Fruit fly (Drosophila melanogaster) whole organism, embryonic: ENCODE measurements around the gene Myo28B1.

Experiments
- Atf6 ChIP-seq: fragments of 200-800 bp; sonication (Bioruptor generic); IDR thresholded peaks from 2 replicates; pipeline ENCODE4 v1.3.6; 2022; ENCODE audit warnings: missing biosample characterization, missing genetic modification characterization
- B-H2 ChIP-seq: fragments of 200-800 bp; sonication (Bioruptor generic); optimal IDR thresholded peaks from 2 replicates; lab custom pipeline; 2018; ENCODE audit warnings: missing biosample characterization, mild to moderate bottlenecking, missing genetic modification characterization
- CG1233 ChIP-seq: fragments of 200-800 bp; sonication (Bioruptor generic); optimal IDR thresholded peaks from 4 replicates; lab custom pipeline; 2018; ENCODE audit warnings: missing biosample characterization, mild to moderate bottlenecking, missing genetic modification characterization
- CG12942 ChIP-seq: fragments of 200-800 bp; sonication (Bioruptor generic); optimal IDR thresholded peaks from 3 replicates; lab custom pipeline; 2016; ENCODE audit warnings: missing biosample characterization, missing genetic modification characterization
- CG17359 ChIP-seq: fragments of 200-800 bp; sonication (Bioruptor generic); optimal IDR thresholded peaks from 3 replicates; lab custom pipeline; 2018; ENCODE audit warnings: missing biosample characterization, mild to moderate bottlenecking, missing genetic modification characterization, moderate library complexity
- CG17912 ChIP-seq: fragments of 200-800 bp; sonication (Bioruptor generic); optimal IDR thresholded peaks from 2 replicates; lab custom pipeline; 2018; ENCODE audit warnings: missing biosample characterization, mild to moderate bottlenecking, missing genetic modification characterization
- CG18011 ChIP-seq: fragments of 200-800 bp; sonication (Bioruptor generic); optimal IDR thresholded peaks from 2 replicates; lab custom pipeline; 2017; ENCODE audit warnings: missing biosample characterization, missing genetic modification characterization, mild to moderate bottlenecking, moderate library complexity, missing genotype
- CG1832 ChIP-seq: fragments of 200-800 bp; sonication (Bioruptor generic); optimal IDR thresholded peaks from 2 replicates; lab custom pipeline; 2017; ENCODE audit warnings: missing biosample characterization, mild to moderate bottlenecking, missing genetic modification characterization, inconsistent platforms
- CG18619 ChIP-seq: fragments of 200-800 bp; sonication (Bioruptor generic); optimal IDR thresholded peaks from 3 replicates; lab custom pipeline; 2017; ENCODE audit warnings: missing biosample characterization, mild to moderate bottlenecking, missing genetic modification characterization
- CG2120 ChIP-seq: fragments of 200-800 bp; sonication (Bioruptor generic); optimal IDR thresholded peaks from 3 replicates; lab custom pipeline; 2016; ENCODE audit warnings: missing biosample characterization, missing genetic modification characterization
- CG2712 ChIP-seq: fragments of 200-800 bp; optimal IDR thresholded peaks from 3 replicates; lab custom pipeline; 2019; ENCODE audit warnings: missing biosample characterization, mild to moderate bottlenecking, missing genetic modification characterization, moderate library complexity
- CG30020 ChIP-seq: fragments of 200-800 bp; optimal IDR thresholded peaks from 2 replicates; lab custom pipeline; 2019; ENCODE audit warnings: missing biosample characterization, mild to moderate bottlenecking, missing genetic modification characterization, moderate library complexity
- CG31441 ChIP-seq: fragments of 200-800 bp; sonication (Bioruptor generic); IDR thresholded peaks from 2 replicates; pipeline ENCODE4 v1.3.6; 2022; ENCODE audit warnings: missing biosample characterization, missing genetic modification characterization
- CG5180 ChIP-seq: fragments of 200-800 bp; sonication (Bioruptor generic); optimal IDR thresholded peaks from 3 replicates; lab custom pipeline; 2017; ENCODE audit warnings: missing biosample characterization, missing genetic modification characterization, mild to moderate bottlenecking, moderate library complexity, missing genetic modification reagents
- CG5953 ChIP-seq: fragments of 200-800 bp; sonication (Bioruptor generic); IDR thresholded peaks from 2 replicates; pipeline ENCODE4 v1.3.6; 2022; ENCODE audit warnings: missing biosample characterization, missing genetic modification characterization
- CG6689 ChIP-seq: fragments of 200-800 bp; sonication (Bioruptor generic); IDR thresholded peaks from 2 replicates; pipeline ENCODE4 v1.3.6; 2022; ENCODE audit warnings: missing biosample characterization, missing genetic modification characterization
- CG7987 ChIP-seq: fragments of 200-800 bp; sonication (Bioruptor generic); optimal IDR thresholded peaks from 2 replicates; lab custom pipeline; 2018; ENCODE audit warnings: missing biosample characterization, mild to moderate bottlenecking, missing genetic modification characterization, moderate library complexity
- CG9609 ChIP-seq: fragments of 200-800 bp; sonication (Bioruptor generic); optimal IDR thresholded peaks from 3 replicates; lab custom pipeline; 2016; ENCODE audit warnings: missing biosample characterization, missing genetic modification characterization
- CG9876 ChIP-seq: fragments of 200-800 bp; sonication (Bioruptor generic); optimal IDR thresholded peaks from 2 replicates; lab custom pipeline; 2016; ENCODE audit warnings: missing biosample characterization, missing genetic modification characterization
- CHES-1-like ChIP-seq: fragments of 200-800 bp; sonication (Bioruptor generic); optimal IDR thresholded peaks from 2 replicates; lab custom pipeline; 2016; ENCODE audit warnings: missing biosample characterization, missing genetic modification characterization
- Deaf1 ChIP-seq: fragments of 200-800 bp; optimal IDR thresholded peaks from 3 replicates; lab custom pipeline; 2019; ENCODE audit warnings: missing biosample characterization, mild to moderate bottlenecking, missing genetic modification characterization, moderate library complexity
- H2.0 ChIP-seq: fragments of 200-800 bp; sonication (Bioruptor generic); IDR thresholded peaks from 2 replicates; pipeline ENCODE4 v1.3.6; 2022; ENCODE audit warnings: missing biosample characterization, missing genetic modification characterization
- Hr3 ChIP-seq: fragments of 200-800 bp; sonication (Bioruptor generic); optimal IDR thresholded peaks from 3 replicates; lab custom pipeline; 2016; ENCODE audit warnings: missing biosample characterization, missing genetic modification characterization
- Hr51 ChIP-seq, 2 experiments: fragments of 200-800 bp; sonication (Bioruptor generic); optimal IDR thresholded peaks; 2 replicates in 1 of 2; 3 replicates in 1 of 2; lab custom pipeline; 2016 to 2018; ENCODE audit warnings: missing biosample characterization in 2 of 2, missing genetic modification characterization in 2 of 2, mild to moderate bottlenecking in 1 of 2, moderate library complexity in 1 of 2
- Stat92E ChIP-seq, 3 experiments: fragments of >200 bp in 2 of 3; fragments of 200-800 bp in 1 of 3; sonication (Bioruptor generic) in 1 of 3; optimal IDR thresholded peaks; 2 replicates each; lab custom pipeline; 2017 to 2019; ENCODE audit warnings: missing biosample characterization in 3 of 3, missing genetic modification characterization in 3 of 3, mild to moderate bottlenecking in 1 of 3, moderate library complexity in 1 of 3
- az2 ChIP-seq: fragments of 200-800 bp; sonication (Bioruptor generic); optimal IDR thresholded peaks from 3 replicates; lab custom pipeline; 2016; ENCODE audit warnings: missing biosample characterization, missing genetic modification characterization
- bcd ChIP-seq: fragments of 200-800 bp; sonication (Bioruptor generic); optimal IDR thresholded peaks from 2 replicates; lab custom pipeline; 2017; ENCODE audit warnings: missing biosample characterization, mild to moderate bottlenecking, missing genetic modification characterization
- chinmo ChIP-seq: fragments of 200-800 bp; sonication (Bioruptor generic); IDR thresholded peaks from 4 replicates; pipeline ENCODE4 v1.3.6; 2022; ENCODE audit warnings: missing biosample characterization, missing genetic modification characterization; ENCODE audit not compliant: partially characterized antibody
- chm ChIP-seq: fragments of 200-800 bp; sonication (Bioruptor generic); IDR thresholded peaks from 2 replicates; pipeline ENCODE4 v1.3.6; 2022; ENCODE audit warnings: missing biosample characterization, missing genetic modification characterization
- dmrt99B ChIP-seq: fragments of 200-800 bp; sonication (Bioruptor generic); optimal IDR thresholded peaks from 2 replicates; lab custom pipeline; 2018; ENCODE audit warnings: missing biosample characterization, mild to moderate bottlenecking, missing genetic modification characterization, moderate library complexity
- ems ChIP-seq: fragments of 200-800 bp; sonication (Bioruptor generic); optimal IDR thresholded peaks from 3 replicates; lab custom pipeline; 2016; ENCODE audit warnings: missing biosample characterization, missing genetic modification characterization
- fd96Cb ChIP-seq: fragments of 200-800 bp; sonication (Bioruptor generic); optimal IDR thresholded peaks from 2 replicates; lab custom pipeline; 2018; ENCODE audit warnings: missing biosample characterization, mild to moderate bottlenecking, missing genetic modification characterization, moderate library complexity
- fu2 ChIP-seq: fragments of 200-800 bp; sonication (Bioruptor generic); optimal IDR thresholded peaks from 2 replicates; lab custom pipeline; 2016; ENCODE audit warnings: missing biosample characterization, missing genetic modification characterization
- gce ChIP-seq: fragments of 200-800 bp; sonication (Bioruptor generic); IDR thresholded peaks from 3 replicates; pipeline ENCODE4 v1.3.6; 2022; ENCODE audit warnings: missing biosample characterization, missing genetic modification characterization
- gcm2 ChIP-seq: fragments of 200-800 bp; sonication (Bioruptor generic); optimal IDR thresholded peaks from 2 replicates; lab custom pipeline; 2016; ENCODE audit warnings: missing biosample characterization, missing genetic modification characterization
- grn ChIP-seq: fragments of 200-800 bp; sonication (Bioruptor generic); optimal IDR thresholded peaks from 3 replicates; lab custom pipeline; 2017; ENCODE audit warnings: missing biosample characterization, missing genetic modification characterization
- gro ChIP-seq: fragments of 200-800 bp; sonication (Bioruptor generic); optimal IDR thresholded peaks from 2 replicates; lab custom pipeline; 2016; ENCODE audit warnings: missing biosample characterization, missing genetic modification characterization
- her ChIP-seq: fragments of 200-800 bp; sonication (Bioruptor generic); optimal IDR thresholded peaks from 2 replicates; lab custom pipeline; 2016; ENCODE audit warnings: missing biosample characterization, missing genetic modification characterization
- lmd ChIP-seq: fragments of 200-800 bp; sonication (Bioruptor generic); IDR thresholded peaks from 2 replicates; pipeline ENCODE4 v1.3.6; 2022; ENCODE audit warnings: missing biosample characterization, missing genetic modification characterization
- maf-S ChIP-seq: fragments of 200-800 bp; sonication (Bioruptor generic); optimal IDR thresholded peaks from 2 replicates; lab custom pipeline; 2016; ENCODE audit warnings: missing biosample characterization, missing genetic modification characterization
- mirr ChIP-seq: fragments of 200-800 bp; sonication (Bioruptor generic); optimal IDR thresholded peaks from 3 replicates; lab custom pipeline; 2018; ENCODE audit warnings: missing biosample characterization, mild to moderate bottlenecking, missing genetic modification characterization
- nau ChIP-seq: fragments of 200-800 bp; sonication (Bioruptor generic); optimal IDR thresholded peaks from 3 replicates; lab custom pipeline; 2017; ENCODE audit warnings: missing biosample characterization, mild to moderate bottlenecking, missing genetic modification characterization, missing genetic modification reagents
- pan ChIP-seq, 4 experiments: fragments of >200 bp in 3 of 4; fragments of 200-800 bp in 1 of 4; sonication (Bioruptor generic) in 1 of 4; optimal IDR thresholded peaks in 3 of 4; IDR thresholded peaks in 1 of 4; 2 replicates each; pipeline versions ENCODE4 v1.3.6 to Lab custom; 2017 to 2022; ENCODE audit warnings: missing biosample characterization in 2 of 4, missing genetic modification characterization in 2 of 4, mixed read lengths in 1 of 4
- pb ChIP-seq: fragments of 200-800 bp; sonication (Bioruptor generic); optimal IDR thresholded peaks from 3 replicates; lab custom pipeline; 2016; ENCODE audit warnings: missing biosample characterization, missing genetic modification characterization
- peb ChIP-seq: fragments of 200-800 bp; sonication (Bioruptor generic); IDR thresholded peaks from 2 replicates; pipeline ENCODE4 v1.3.6; 2022; ENCODE audit warnings: missing biosample characterization, missing genetic modification characterization
- pfk ChIP-seq: fragments of 200-800 bp; sonication (Bioruptor generic); optimal IDR thresholded peaks from 2 replicates; lab custom pipeline; 2018; ENCODE audit warnings: missing biosample characterization, mild to moderate bottlenecking, missing genetic modification characterization, moderate library complexity
- pum ChIP-seq: fragments of 200-800 bp; sonication (Bioruptor generic); optimal IDR thresholded peaks from 2 replicates; lab custom pipeline; 2016; ENCODE audit warnings: missing biosample characterization, missing genetic modification characterization
- ranshi ChIP-seq: fragments of 200-800 bp; sonication (Bioruptor generic); IDR thresholded peaks from 2 replicates; pipeline ENCODE4 v1.3.6; 2022; ENCODE audit warnings: missing biosample characterization, missing genetic modification characterization
- sd ChIP-seq: fragments of 200-800 bp; sonication (Bioruptor generic); optimal IDR thresholded peaks from 3 replicates; lab custom pipeline; 2018; ENCODE audit warnings: missing biosample characterization, mild to moderate bottlenecking, missing genetic modification characterization, moderate library complexity
- wdn ChIP-seq: fragments of 200-800 bp; sonication (Bioruptor generic); IDR thresholded peaks from 2 replicates; pipeline ENCODE4 v1.3.6; 2022; ENCODE audit warnings: missing biosample characterization, missing genetic modification characterization
- zfh1 ChIP-seq: fragments of 200-800 bp; sonication (Bioruptor generic); IDR thresholded peaks from 3 replicates; pipeline ENCODE4 v1.3.6; 2022; ENCODE audit warnings: missing biosample characterization, missing genetic modification characterization

The Myo28B1 gene

DNA sequence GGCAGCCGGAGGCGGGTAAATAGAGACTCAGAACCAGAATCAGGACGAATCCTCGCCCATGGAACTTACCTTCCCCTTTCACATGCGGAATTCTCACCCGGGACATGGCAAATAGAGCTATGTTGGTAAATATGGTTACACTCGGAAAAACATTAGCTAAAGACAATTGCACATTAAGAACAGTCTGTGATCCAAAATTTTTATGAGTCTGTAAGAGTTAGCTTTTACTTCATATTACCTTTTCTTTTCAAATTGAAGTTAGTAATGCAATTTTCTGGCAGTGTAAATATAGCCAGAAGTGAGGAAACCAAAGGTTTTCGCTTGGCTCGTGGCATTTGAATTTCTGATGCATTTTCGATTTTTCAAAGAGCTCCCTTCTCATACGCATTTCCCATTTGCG lies 30.7 kb upstream of the Myo28B1 start (continued):
- TF ChIP-seq fd96Cb (tag; lab: Kevin White, UChicago) (peak; percentile 37), pb (no peak), chm (GFP tag; lab: Robert Waterston, UW) (no peak), CG18011 (GFP tag; lab: Kevin White, UChicago) (no peak), CHES-1-like (GFP tag; lab: Kevin White, UChicago) (no peak), pum (peak; percentile 18), pan (optimal IDR thresholded peaks at IDR 0.05; lab: Kevin White, UChicago) (no peak), pan (GFP tag; optimal IDR thresholded peaks at IDR 0.05 in 1 of 2, IDR thresholded peaks at IDR 0.05 in 1 of 2) (peak in 1 of 2 experiments; percentile 46), CG12942 (GFP tag; lab: Kevin White, UChicago) (no peak), CG5180 (peak; percentile 8), grn (GFP tag; lab: Kevin White, UChicago) (no peak), CG18619 (GFP tag; lab: Kevin White, UChicago) (no peak), H2.0 (GFP tag; lab: Robert Waterston, UW) (no peak), ranshi (GFP tag; lab: Robert Waterston, UW) (no peak), gro (GFP tag; lab: Kevin White, UChicago) (no peak), CG30020 (tag; lab: Kevin White, UChicago) (no peak), Atf6 (GFP tag; lab: Robert Waterston, UW) (no peak), B-H2 (GFP tag; lab: Kevin White, UChicago) (no peak), CG31441 (GFP tag; lab: Robert Waterston, UW) (peak; percentile 70), CG9609 (GFP tag; lab: Kevin White, UChicago) (no peak), CG2120 (no peak), Hr3 (GFP tag; lab: Kevin White, UChicago) (no peak), CG5953 (GFP tag; lab: Robert Waterston, UW) (no peak), dmrt99B (peak; percentile 57), CG2712 (tag; lab: Kevin White, UChicago) (peak; percentile 76), Deaf1 (tag; lab: Kevin White, UChicago) (no peak), maf-S (GFP tag; lab: Kevin White, UChicago) (no peak), CG17359 (tag; lab: Kevin White, UChicago) (peak; percentile 66), zfh1 (peak; percentile 79; the same call in 2 of the 3 replicates), nau (GFP tag; lab: Kevin White, UChicago) (peak; percentile 25), az2 (GFP tag; lab: Kevin White, UChicago) (peak; percentile 47), CG1832 (GFP tag; lab: Kevin White, UChicago) (no peak), sd (tag; lab: Kevin White, UChicago) (no peak), Hr51 (GFP tag; optimal IDR thresholded peaks at IDR 0.05; lab: Kevin White, UChicago) (peak in 1 of 2 experiments; percentile 4), CG1233 (peak; percentile 33), mirr (GFP tag; lab: Kevin White, UChicago) (no peak), gce (GFP tag; lab: Robert Waterston, UW) (0 out of 3 replicates have a peak, but pooled peaks have one; percentile 44), bcd (GFP tag; lab: Kevin White, UChicago) (peak; percentile 20), CG17912 (GFP tag; lab: Kevin White, UChicago) (no peak), Stat92E (GFP tag; optimal IDR thresholded peaks at IDR 0.05; lab: Kevin White, UChicago) (no peak), peb (GFP tag; lab: Robert Waterston, UW) (0 out of 2 replicates have a peak, but pooled peaks have one; percentile 12), fu2 (GFP tag; lab: Kevin White, UChicago) (no peak), CG7987 (GFP tag; lab: Kevin White, UChicago) (no peak), lmd (GFP tag; lab: Robert Waterston, UW) (peak; percentile 10; the same call in 1 of the 2 replicates), CG9876 (GFP tag; lab: Kevin White, UChicago) (no peak), pfk (GFP tag; lab: Kevin White, UChicago) (no peak), chinmo (GFP tag; lab: Robert Waterston, UW) (no peak), CG6689 (peak; percentile 70), wdn (GFP tag; lab: Robert Waterston, UW) (no peak), her (GFP tag; lab: Kevin White, UChicago) (no peak), ems (no peak), gcm2 (no peak)
